Worm (Caenorhabditis elegans) whole organism, L4 larva: ENCODE measurements around the gene T25D1.1.

Experiments
- F37D6.2 ChIP-seq: sonication (generic microtip); optimal IDR thresholded peaks from 2 replicates; lab custom pipeline; 2016; ENCODE audit warnings: mild to moderate bottlenecking, missing genetic modification characterization, missing compliant biosample characterization
- Y5F2A.4 ChIP-seq: fragments of 200-800 bp; sonication (Bioruptor generic); optimal IDR thresholded peaks from 2 replicates; lab custom pipeline; 2018; ENCODE audit warnings: mild to moderate bottlenecking, missing genetic modification characterization, missing compliant biosample characterization
- Y75B8A.6 ChIP-seq: fragments of 200-800 bp; sonication (Bioruptor generic); IDR thresholded peaks from 2 replicates; pipeline ENCODE4 v1.3.6; 2022; ENCODE audit warnings: missing genetic modification reagents, missing genetic modification characterization, missing compliant biosample characterization
- ama-1 ChIP-seq: fragments of 150-350 bp; optimal IDR thresholded peaks from 2 replicates; lab custom pipeline; 2014; ENCODE audit warnings: inconsistent platforms, mixed read lengths
- attf-4 ChIP-seq: sonication (generic microtip); optimal IDR thresholded peaks from 3 replicates; lab custom pipeline; 2017; ENCODE audit warnings: missing biosample characterization, missing genetic modification characterization
- ceh-62 ChIP-seq: sonication (generic microtip); optimal IDR thresholded peaks from 2 replicates; lab custom pipeline; 2017; ENCODE audit warnings: missing biosample characterization, missing genetic modification characterization
- ces-1 ChIP-seq: fragments of 150-350 bp; sonication (generic microtip); optimal IDR thresholded peaks from 4 replicates; lab custom pipeline; 2014; ENCODE audit warnings: missing biosample characterization, missing genetic modification reagents, missing genetic modification characterization
- ctbp-1 ChIP-seq: fragments of 200-800 bp; sonication (Bioruptor generic); IDR thresholded peaks from 2 replicates; pipeline ENCODE4 v1.3.6; 2022; ENCODE audit warnings: missing genetic modification reagents, missing genetic modification characterization, missing compliant biosample characterization
- daf-19 ChIP-seq: fragments of 200-800 bp; sonication (Bioruptor generic); conservative IDR thresholded peaks from 2 replicates; pipeline ENCODE4 v1.3.6; 2022; ENCODE audit warnings: missing genetic modification characterization, missing compliant biosample characterization
- dmd-6 ChIP-seq: fragments of 200-800 bp; sonication (Bioruptor generic); IDR thresholded peaks from 2 replicates; pipeline ENCODE4 v1.3.6; 2022; ENCODE audit warnings: missing genetic modification reagents, missing genetic modification characterization, missing compliant biosample characterization
- dmd-9 ChIP-seq: fragments of 200-800 bp; sonication (Bioruptor generic); IDR thresholded peaks from 2 replicates; pipeline ENCODE4 v1.3.6; 2022; ENCODE audit warnings: missing genetic modification reagents, missing genetic modification characterization, missing compliant biosample characterization
- dve-1 ChIP-seq: sonication (generic microtip); optimal IDR thresholded peaks from 2 replicates; lab custom pipeline; 2017; ENCODE audit warnings: antibody characterized with exemption, mild to moderate bottlenecking, missing genetic modification characterization, missing compliant biosample characterization; ENCODE audit not compliant: insufficient read depth
- egl-27 ChIP-seq: sonication (generic microtip); optimal IDR thresholded peaks from 3 replicates; lab custom pipeline; 2017; ENCODE audit warnings: missing biosample characterization, missing genetic modification reagents, missing genetic modification characterization
- egl-43 ChIP-seq: fragments of 200-800 bp; sonication (Bioruptor generic); IDR thresholded peaks from 2 replicates; pipeline ENCODE4 v1.3.6; 2022; ENCODE audit warnings: missing genetic modification reagents, missing genetic modification characterization, missing compliant biosample characterization
- hlh-11 ChIP-seq: fragments of 200-800 bp; sonication (Bioruptor generic); optimal IDR thresholded peaks from 2 replicates; lab custom pipeline; 2018; ENCODE audit warnings: mild to moderate bottlenecking, missing genetic modification characterization, missing compliant biosample characterization
- hlh-30 ChIP-seq: sonication (generic microtip); optimal IDR thresholded peaks from 2 replicates; lab custom pipeline; 2017; ENCODE audit warnings: antibody characterized with exemption, mild to moderate bottlenecking, missing genetic modification characterization, missing compliant biosample characterization; ENCODE audit not compliant: insufficient read depth
- lim-7 ChIP-seq: fragments of 200-800 bp; sonication (Bioruptor generic); IDR thresholded peaks from 2 replicates; pipeline ENCODE4 v1.3.6; 2022; ENCODE audit warnings: missing genetic modification characterization, missing compliant biosample characterization
- lin-1 ChIP-seq: fragments of 200-800 bp; sonication (Bioruptor generic); IDR thresholded peaks from 2 replicates; pipeline ENCODE4 v1.3.6; 2022; ENCODE audit warnings: missing genetic modification reagents, missing genetic modification characterization, missing compliant biosample characterization
- lir-3 ChIP-seq: sonication (generic microtip); optimal IDR thresholded peaks from 2 replicates; lab custom pipeline; 2016; ENCODE audit warnings: mild to moderate bottlenecking, missing genetic modification characterization, missing compliant biosample characterization
- mdl-1 ChIP-seq, 2 experiments: fragments of 150-350 bp in 1 of 2; sonication (generic microtip) in 1 of 2; optimal IDR thresholded peaks; 2 replicates each; lab custom pipeline; 2014 to 2017; ENCODE audit warnings: missing biosample characterization in 2 of 2, missing genetic modification characterization in 2 of 2
- mep-1 ChIP-seq: fragments of 150-350 bp; sonication (generic microtip); optimal IDR thresholded peaks from 3 replicates; lab custom pipeline; 2014; ENCODE audit warnings: missing biosample characterization, missing genetic modification characterization
- mes-2 ChIP-seq: sonication (generic microtip); optimal IDR thresholded peaks from 2 replicates; lab custom pipeline; 2016; ENCODE audit warnings: missing genotype, mild to moderate bottlenecking, missing genetic modification characterization, missing compliant biosample characterization; ENCODE audit not compliant: poor library complexity, severe bottlenecking
- nhr-102 ChIP-seq: sonication (generic microtip); optimal IDR thresholded peaks from 2 replicates; lab custom pipeline; 2016; ENCODE audit warnings: mild to moderate bottlenecking, missing genetic modification characterization, moderate library complexity, missing compliant biosample characterization
- nhr-11 ChIP-seq: fragments of 150-350 bp; optimal IDR thresholded peaks from 2 replicates; lab custom pipeline; 2014; ENCODE audit warnings: missing biosample characterization, missing genetic modification characterization
- nhr-28 ChIP-seq: fragments of 150-350 bp; optimal IDR thresholded peaks from 2 replicates; lab custom pipeline; 2014; ENCODE audit warnings: missing biosample characterization, missing genetic modification characterization
- nhr-42 ChIP-seq: fragments of 200-800 bp; sonication (Bioruptor generic); IDR thresholded peaks from 2 replicates; pipeline ENCODE4 v1.3.6; 2022; ENCODE audit warnings: missing genetic modification characterization, missing compliant biosample characterization
- nhr-48 ChIP-seq: sonication (generic microtip); optimal IDR thresholded peaks from 2 replicates; lab custom pipeline; 2016; ENCODE audit warnings: mild to moderate bottlenecking, missing genetic modification characterization, missing compliant biosample characterization
- php-3 ChIP-seq: fragments of 200-800 bp; sonication (Bioruptor generic); IDR thresholded peaks from 2 replicates; pipeline ENCODE4 v1.3.6; 2022; ENCODE audit warnings: missing genetic modification reagents, missing genetic modification characterization, missing compliant biosample characterization
- pqm-1 ChIP-seq: sonication (generic microtip); optimal IDR thresholded peaks from 2 replicates; lab custom pipeline; 2017; ENCODE audit warnings: missing biosample characterization, missing genetic modification characterization
- set-16 ChIP-seq: fragments of 200-800 bp; sonication (Bioruptor generic); IDR thresholded peaks from 2 replicates; pipeline ENCODE4 v1.3.6; 2022; ENCODE audit warnings: missing genetic modification reagents, missing genetic modification characterization, missing compliant biosample characterization
- snpc-1.2 ChIP-seq: fragments of 200-800 bp; sonication (Bioruptor generic); IDR thresholded peaks from 2 replicates; pipeline ENCODE4 v1.3.6; 2022; ENCODE audit warnings: missing genetic modification reagents, missing genetic modification characterization, missing compliant biosample characterization
- unc-130 ChIP-seq: sonication (generic microtip); optimal IDR thresholded peaks from 2 replicates; lab custom pipeline; 2016; ENCODE audit warnings: missing genetic modification reagents, missing genetic modification characterization, missing compliant biosample characterization
- unc-62 ChIP-seq, 3 experiments: fragments of 150-350 bp in 1 of 3; sonication (generic microtip); optimal IDR thresholded peaks in 2 of 3; peaks in 1 of 3; 1 replicate in 1 of 3; 2 replicates in 2 of 3; lab custom pipeline; 2014 to 2017; ENCODE audit warnings: missing biosample characterization in 3 of 3, missing genetic modification characterization in 3 of 3, missing genetic modification reagents in 3 of 3, missing genotype in 1 of 3
- vab-7 ChIP-seq: fragments of 200-800 bp; sonication (Bioruptor generic); IDR thresholded peaks from 2 replicates; pipeline ENCODE4 v1.3.6; 2022; ENCODE audit warnings: missing genetic modification reagents, missing genetic modification characterization, missing compliant biosample characterization
- zfp-2 ChIP-seq: sonication (generic microtip); optimal IDR thresholded peaks from 2 replicates; lab custom pipeline; 2016; ENCODE audit warnings: mild to moderate bottlenecking, missing genetic modification characterization, missing compliant biosample characterization
- ztf-11 ChIP-seq: fragments of 150-350 bp; optimal IDR thresholded peaks from 2 replicates; lab custom pipeline; 2014; ENCODE audit warnings: missing biosample characterization, missing genetic modification characterization

T25D1.1 gene

ce11 chrX:16536230-16536940, 16.8 kb downstream of the T25D1.1 start, which contains the start of gene pat-9:
pat-9 (plus strand) TSS chrX:16536890.
- TF ChIP-seq attf-4 (tag; lab: Kevin White, UChicago) (no peak), mdl-1 (tag; optimal IDR thresholded peaks at IDR 0.05; lab: Kevin White, UChicago) (no peak), ceh-62 (no peak), nhr-11 (tag; lab: Kevin White, UChicago) (no peak), dmd-9 (GFP tag; lab: Robert Waterston, UW) (no peak), set-16 (GFP tag; lab: Robert Waterston, UW) (peak; percentile 80)

- TF ChIP-seq vab-7 (GFP tag; lab: Robert Waterston, UW) (no peak), lir-3 (no peak), daf-19 (GFP tag; lab: Robert Waterston, UW) (no peak)
Measured at ce11 chrX:16540374-16540773, 20.8 kb downstream of the T25D1.1 start, which contains the start of gene osm-1. osm-1 (plus strand) TSS chrX:16540674.

ce11 chrX:16543887-16544286, 24.3 kb downstream of the T25D1.1 start:
- TF ChIP-seq dmd-6 (GFP tag; lab: Robert Waterston, UW) (no peak), unc-62 (GFP tag; optimal IDR thresholded peaks at IDR 0.05 in 1 of 2; lab: Kevin White, UChicago) (peak in 1 of 2 experiments; percentile 91), unc-62 (tag; optimal IDR thresholded peaks at IDR 0.05; lab: Kevin White, UChicago) (no peak)

- 0 out of 2 replicates have a peak, but pooled peaks have one; percentile 59 for TF ChIP-seq egl-43 (GFP tag; lab: Robert Waterston, UW)
- TF ChIP-seq nhr-42, result no peak
- TF ChIP-seq, all 104 proteins: peak for 1
Measured at ce11 chrX:16545641-16546040, 26.0 kb downstream of the T25D1.1 start.

DNA sequence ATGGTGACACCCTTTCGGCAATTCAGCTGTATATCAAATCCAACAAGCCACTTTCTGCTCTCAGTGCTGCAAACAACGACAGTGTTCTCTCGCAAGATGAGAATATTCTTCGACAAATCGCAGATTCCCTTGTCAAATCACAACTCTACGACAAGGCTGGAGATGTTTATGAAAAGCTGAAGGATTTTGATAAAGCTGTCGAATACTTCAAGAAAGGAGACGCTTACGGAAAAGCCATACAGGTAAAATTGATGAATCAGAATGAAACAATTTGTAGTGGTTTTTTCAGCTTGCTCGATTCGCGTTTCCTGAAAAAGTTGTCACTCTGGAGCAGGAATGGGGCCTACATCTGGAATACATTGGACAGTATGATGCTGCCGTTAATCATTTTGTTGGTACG, 26.5 kb downstream of the T25D1.1 start:
- TF ChIP-seq unc-62 (GFP tag; optimal IDR thresholded peaks at IDR 0.05 in 1 of 2; lab: Kevin White, UChicago) (peak in 1 of 2 experiments; percentile 94), unc-62 (tag; optimal IDR thresholded peaks at IDR 0.05; lab: Kevin White, UChicago) (no peak), F37D6.2 (tag; lab: Kevin White, UChicago) (no peak)

DNA sequence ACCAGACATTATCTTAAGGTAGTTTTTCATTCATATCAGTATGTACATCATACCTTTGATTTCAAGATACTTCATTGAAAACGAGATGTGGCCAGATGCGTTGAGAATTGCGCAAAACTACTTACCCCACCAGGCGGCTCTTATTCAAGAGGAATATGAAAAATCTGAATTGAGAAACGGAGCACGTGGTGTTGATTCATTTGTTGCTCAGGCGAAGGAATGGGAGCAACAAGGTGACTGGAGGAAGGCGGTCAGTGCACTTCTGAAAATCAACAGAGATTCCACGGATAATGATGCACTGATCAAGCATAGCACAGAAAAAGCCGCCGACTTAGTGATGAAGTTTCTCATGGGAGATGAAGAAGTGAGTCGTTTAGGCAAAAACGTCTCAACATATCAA, 28.7 kb downstream of the T25D1.1 start:
- TF ChIP-seq unc-62 (GFP tag; optimal IDR thresholded peaks at IDR 0.05 in 1 of 2; lab: Kevin White, UChicago) (peak in 1 of 2 experiments; percentile 95), unc-62 (tag; optimal IDR thresholded peaks at IDR 0.05; lab: Kevin White, UChicago) (no peak), Y5F2A.4 (GFP tag; lab: Kevin White, UChicago) (no peak)

DNA sequence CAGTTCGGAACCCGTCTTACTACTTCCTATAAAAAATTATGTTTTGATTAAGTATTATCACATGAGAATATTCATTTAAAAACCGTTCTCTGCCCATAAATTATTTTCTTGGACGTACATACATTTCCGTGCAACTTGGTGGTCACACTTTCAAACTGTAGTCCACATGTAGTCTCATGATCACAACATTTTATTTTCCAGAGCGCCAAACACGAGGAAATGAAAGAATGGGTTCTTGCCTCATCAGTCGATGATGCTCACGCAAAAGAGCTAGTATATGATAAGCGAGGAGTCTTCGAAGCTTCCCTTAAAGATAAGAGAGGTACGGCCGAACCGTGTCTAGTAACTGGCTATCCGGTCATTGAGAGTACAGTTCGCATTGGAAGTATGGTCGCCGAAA, 30.9 kb downstream of the T25D1.1 start:
- TF ChIP-seq Y75B8A.6 (GFP tag; lab: Robert Waterston, UW) (no peak), dve-1 (tag; lab: Kevin White, UChicago) (no peak), hlh-11 (tag; lab: Kevin White, UChicago) (peak; percentile 81), zfp-2 (tag; lab: Kevin White, UChicago) (no peak), ztf-11 (no peak), F37D6.2 (tag; lab: Kevin White, UChicago) (no peak), egl-27 (tag; lab: Kevin White, UChicago) (no peak), ama-1 (lab: Kevin White, UChicago) (no peak), nhr-102 (tag; lab: Kevin White, UChicago) (peak; percentile 46), ces-1 (GFP tag; lab: Kevin White, UChicago) (no peak), lin-1 (GFP tag; lab: Robert Waterston, UW) (0 out of 2 replicates have a peak, but pooled peaks have one; percentile 37), lim-7 (GFP tag; lab: Robert Waterston, UW) (no peak), dmd-6 (GFP tag; lab: Robert Waterston, UW) (peak; percentile 80), mep-1 (tag; lab: Kevin White, UChicago) (no peak), snpc-1.2 (no peak), hlh-30 (tag; lab: Kevin White, UChicago) (peak; percentile 86), nhr-28 (peak; percentile 94), mes-2 (tag; lab: Kevin White, UChicago) (peak; percentile 36), nhr-42 (no peak), php-3 (GFP tag; lab: Robert Waterston, UW) (peak; percentile 57; the same call in 1 of the 2 replicates), pqm-1 (tag; lab: Kevin White, UChicago) (peak; percentile 29), unc-130 (GFP tag; lab: Kevin White, UChicago) (no peak), ctbp-1 (no peak), nhr-48 (tag; lab: Kevin White, UChicago) (peak; percentile 13), Y5F2A.4 (GFP tag; lab: Kevin White, UChicago) (no peak)
